Fruit fly (Drosophila melanogaster) whole organism: ENCODE measurements around the gene betaTub85D.

ENCODE experiments used
- CG8478 ChIP-seq: fragments of >200 bp; optimal IDR thresholded peaks from 2 replicates; lab custom pipeline; 2018; ENCODE audit warnings: inconsistent platforms
- pan ChIP-seq: fragments of >200 bp; optimal IDR thresholded peaks from 2 replicates; lab custom pipeline; 2017
- psq ChIP-seq: fragments of >200 bp; optimal IDR thresholded peaks from 2 replicates; lab custom pipeline; 2017

DNA sequence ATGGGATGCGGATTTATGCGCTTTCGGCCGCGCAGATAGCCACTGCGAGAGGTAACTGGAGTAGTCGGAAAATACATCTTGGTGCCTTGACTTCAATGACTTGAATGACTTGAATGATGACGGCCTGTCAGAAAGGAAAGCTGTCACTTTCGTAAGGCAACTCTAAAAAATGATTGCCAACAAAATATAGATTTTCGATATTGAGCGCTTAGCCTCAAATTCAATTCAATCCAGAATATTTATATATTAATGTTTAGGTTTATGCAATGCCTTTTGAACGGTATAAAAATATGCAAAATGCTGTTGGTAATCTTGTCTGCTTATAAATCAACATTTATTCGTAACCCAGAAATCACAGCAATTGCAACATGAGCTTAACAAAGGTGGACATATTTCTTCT lies 2.0 kb downstream of the betaTub85D start, which contains the start of gene CG44261:
- no peak for TF ChIP-seq CG8478 (lab: Kevin White, UChicago)
- no peak for TF ChIP-seq psq (lab: Kevin White, UChicago)
- no peak for TF ChIP-seq pan (lab: Kevin White, UChicago)
